Worm (Caenorhabditis elegans) whole organism, L1 larva: ENCODE data around the gene msp-53.

Experiments used
- ama-1 ChIP-seq: fragments of 150-350 bp; optimal IDR thresholded peaks from 2 replicates; lab custom pipeline; 2014
- blmp-1 ChIP-seq: fragments of 150-350 bp; optimal IDR thresholded peaks from 2 replicates; lab custom pipeline; 2014; ENCODE audit warnings: missing biosample characterization, missing genetic modification characterization
- ceh-82 ChIP-seq, 3 experiments: fragments of 150-350 bp in 1 of 3; sonication (generic microtip) in 2 of 3; optimal IDR thresholded peaks; 2 replicates each; lab custom pipeline; 2014 to 2017; ENCODE audit warnings: missing biosample characterization in 3 of 3, missing genetic modification characterization in 3 of 3
- egl-27 ChIP-seq, 2 experiments: fragments of 150-350 bp in 1 of 2; sonication (generic microtip); optimal IDR thresholded peaks; 3 replicates each; lab custom pipeline; 2017 to 2018; ENCODE audit warnings: missing biosample characterization in 2 of 2, missing genetic modification characterization in 2 of 2, missing genetic modification reagents in 2 of 2
- elt-3 ChIP-seq, 6 experiments: fragments of 150-350 bp in 1 of 6; sonication (generic microtip); optimal IDR thresholded peaks; 2 replicates each; lab custom pipeline; 2017 to 2018; ENCODE audit warnings: missing biosample characterization in 6 of 6, missing genetic modification characterization in 6 of 6, inconsistent platforms in 1 of 6
- ets-5 ChIP-seq: fragments of 200-800 bp; sonication (Bioruptor generic); IDR thresholded peaks from 2 replicates; pipeline ENCODE4 v1.3.6; 2022; ENCODE audit warnings: missing genetic modification characterization, missing compliant biosample characterization
- lin-13 ChIP-seq: fragments of 150-350 bp; optimal IDR thresholded peaks from 2 replicates; lab custom pipeline; 2014; ENCODE audit warnings: missing biosample characterization, missing genetic modification reagents, missing genetic modification characterization
- lin-14 ChIP-seq: fragments of 200-800 bp; sonication (Bioruptor generic); optimal IDR thresholded peaks from 2 replicates; lab custom pipeline; 2018; ENCODE audit warnings: mild to moderate bottlenecking, missing genetic modification characterization, moderate library complexity, missing compliant biosample characterization
- mef-2 ChIP-seq: fragments of 150-350 bp; optimal IDR thresholded peaks from 2 replicates; lab custom pipeline; 2014; ENCODE audit warnings: missing biosample characterization, missing genetic modification characterization
- nhr-19 ChIP-seq: fragments of 200-800 bp; sonication (Bioruptor generic); conservative IDR thresholded peaks from 2 replicates; pipeline ENCODE4 v1.3.6; 2022; ENCODE audit warnings: missing genetic modification characterization, missing compliant biosample characterization
- rnt-1 ChIP-seq: sonication (generic microtip); optimal IDR thresholded peaks from 2 replicates; lab custom pipeline; 2016; ENCODE audit warnings: mild to moderate bottlenecking, missing genetic modification characterization, moderate library complexity, missing compliant biosample characterization
- unc-62 ChIP-seq: fragments of 150-350 bp; optimal IDR thresholded peaks from 2 replicates; lab custom pipeline; 2014; ENCODE audit warnings: missing biosample characterization, missing genetic modification reagents, missing genetic modification characterization
- xbp-1 ChIP-seq: sonication (generic microtip); optimal IDR thresholded peaks from 2 replicates; lab custom pipeline; 2016; ENCODE audit warnings: missing genetic modification characterization, missing compliant biosample characterization
- ztf-11 ChIP-seq, 2 experiments: sonication (generic microtip); optimal IDR thresholded peaks; 2 replicates each; lab custom pipeline; 2016 to 2017; ENCODE audit warnings: missing genetic modification characterization in 2 of 2, missing biosample characterization in 1 of 2, missing compliant biosample characterization in 1 of 2

- TF ChIP-seq rnt-1 (tag; lab: Kevin White, UChicago) (no peak), ama-1 (no peak), ztf-11 (tag; optimal IDR thresholded peaks at IDR 0.05; lab: Kevin White, UChicago) (no peak), lin-13 (GFP tag; lab: Kevin White, UChicago) (no peak), ceh-82 (tag; optimal IDR thresholded peaks at IDR 0.05; lab: Kevin White, UChicago) (no peak), egl-27 (tag; optimal IDR thresholded peaks at IDR 0.05; lab: Kevin White, UChicago) (no peak), blmp-1 (no peak), nhr-19 (GFP tag; lab: Robert Waterston, UW) (no peak), ets-5 (GFP tag; lab: Robert Waterston, UW) (no peak), xbp-1 (no peak), elt-3 (tag; optimal IDR thresholded peaks at IDR 0.05; lab: Kevin White, UChicago) (no peak), lin-14 (GFP tag; lab: Kevin White, UChicago) (no peak), unc-62 (no peak), mef-2 (no peak)
These were observed 19.5 kb downstream of the msp-53 start, which contains the start of gene hot-9 for ce11 chrIV:5045389-5045788.
